Fruit fly (Drosophila melanogaster): ENCODE measurements around the gene pad.

The pad gene

dm6 chr3R:16338342-16338741 lies 3.8 kb upstream of the pad start (continued):
- TF ChIP-seq CG10654 (GFP tag; optimal IDR thresholded peaks at IDR 0.05) (no peak), CG10366 (GFP tag; IDR thresholded peaks at IDR 0.05) (no peak), CG4360 (GFP tag; IDR thresholded peaks at IDR 0.05) (peak; percentile 97), esg (GFP tag; conservative IDR thresholded peaks at IDR 0.05) (no peak), NFAT (GFP tag; IDR thresholded peaks at IDR 0.05) (no peak), abd-A (tag; optimal IDR thresholded peaks at IDR 0.05) (no peak), ase (GFP tag; IDR thresholded peaks at IDR 0.05) (no peak), CG14441 (GFP tag; IDR thresholded peaks at IDR 0.05) (no peak), CG2678 (tag; optimal IDR thresholded peaks at IDR 0.05) (no peak), run (tag; optimal IDR thresholded peaks at IDR 0.05) (no peak), CG1792 (GFP tag; optimal IDR thresholded peaks at IDR 0.05) (no peak), Jarid2 (GFP tag; optimal IDR thresholded peaks at IDR 0.05) (peak; percentile 86), CG2120 (GFP tag; optimal IDR thresholded peaks at IDR 0.05) (no peak), CG18262 (tag; optimal IDR thresholded peaks at IDR 0.05) (no peak), CG3281 (GFP tag; optimal IDR thresholded peaks at IDR 0.05) (no peak), otp (GFP tag; IDR thresholded peaks at IDR 0.05) (no peak), ash1 (GFP tag; optimal IDR thresholded peaks at IDR 0.05) (no peak), CG8290 (GFP tag; optimal IDR thresholded peaks at IDR 0.05) (no peak), CG8290 (tag; optimal IDR thresholded peaks at IDR 0.05) (peak in 1 of 2 experiments; percentile 62), hbn (GFP tag; IDR thresholded peaks at IDR 0.05; ENCODE audit: partially characterized antibody) (no peak), ro (GFP tag; IDR thresholded peaks at IDR 0.05) (no peak), Doc3 (GFP tag; IDR thresholded peaks at IDR 0.05; ENCODE audit: partially characterized antibody) (no peak), sug (tag; optimal IDR thresholded peaks at IDR 0.05) (no peak), Antp (GFP tag; optimal IDR thresholded peaks at IDR 0.05) (no peak), sima (GFP tag; optimal IDR thresholded peaks at IDR 0.05) (no peak), CG31441 (GFP tag; IDR thresholded peaks at IDR 0.05) (no peak), TFAM (GFP tag; optimal IDR thresholded peaks at IDR 0.05) (no peak), ci (GFP tag; IDR thresholded peaks at IDR 0.05) (0 out of 3 replicates have a peak, but pooled peaks have one; percentile 22), B-H2 (GFP tag; optimal IDR thresholded peaks at IDR 0.05) (peak; percentile 23), Dad (GFP tag; optimal IDR thresholded peaks at IDR 0.05) (no peak), aop (GFP tag; IDR thresholded peaks at IDR 0.05) (no peak), psq (GFP tag; optimal IDR thresholded peaks at IDR 0.05) (no peak), CG15479 (GFP tag; optimal IDR thresholded peaks at IDR 0.05) (no peak), row (GFP tag; IDR thresholded peaks at IDR 0.05) (peak; percentile 30; the same call in 1 of the 3 replicates), CG6854 (GFP tag; optimal IDR thresholded peaks at IDR 0.05) (no peak), CG13296 (GFP tag; optimal IDR thresholded peaks at IDR 0.05) (no peak), ftz-f1 (GFP tag; optimal IDR thresholded peaks at IDR 0.05) (no peak), CG31365 (tag; optimal IDR thresholded peaks at IDR 0.05) (no peak), stwl (tag; optimal IDR thresholded peaks at IDR 0.05) (peak; percentile 77), sr (GFP tag; IDR thresholded peaks at IDR 0.05) (0 out of 3 replicates have a peak, but pooled peaks have one; percentile 16), CG10543 (GFP tag; optimal IDR thresholded peaks at IDR 0.05) (no peak), tx (GFP tag; optimal IDR thresholded peaks at IDR 0.05) (no peak), prd (optimal IDR thresholded peaks at IDR 0.05) (no peak), prd (GFP tag; IDR thresholded peaks at IDR 0.05) (no peak), B-H1 (GFP tag; IDR thresholded peaks at IDR 0.05) (no peak), H15 (GFP tag; IDR thresholded peaks at IDR 0.05) (no peak), Nf-YB (GFP tag; optimal IDR thresholded peaks at IDR 0.05) (no peak), CG1647 (GFP tag; optimal IDR thresholded peaks at IDR 0.05) (no peak), amos (GFP tag; IDR thresholded peaks at IDR 0.05; ENCODE audit: partially characterized antibody) (peak; percentile 49), Lim3 (GFP tag; IDR thresholded peaks at IDR 0.05) (no peak), Camta (GFP tag; optimal IDR thresholded peaks at IDR 0.05) (no peak), ap (GFP tag; IDR thresholded peaks at IDR 0.05) (no peak), dm (GFP tag; optimal IDR thresholded peaks at IDR 0.05) (no peak), E2f1 (GFP tag; IDR thresholded peaks at IDR 0.05) (no peak)
